Worm (Caenorhabditis elegans): Measurements from ENCODE around the gene col-181.

col-181 gene

ce11 chrX:12114024-12114423 is 9.3 kb downstream of the col-181 start, which contains the start of gene lgc-15:
Gene lgc-15 (plus strand): TSS chrX:12114324.
- TF ChIP-seq elt-2 (tag; optimal IDR thresholded peaks at IDR 0.05) (no peak), F13H6.1 (tag; optimal IDR thresholded peaks at IDR 0.05) (no peak)

ce11 chrX:12118340-12118739 is 13.6 kb downstream of the col-181 start, which contains the start of gene lgc-16:
Gene lgc-16 (plus strand): TSS chrX:12118640.
- TF ChIP-seq K09A11.1 (tag; optimal IDR thresholded peaks at IDR 0.05; ENCODE audit: insufficient read depth) (no peak), nhr-232 (tag; optimal IDR thresholded peaks at IDR 0.05) (no peak), hlh-15 (tag; optimal IDR thresholded peaks at IDR 0.05) (no peak), ahr-1 (tag; optimal IDR thresholded peaks at IDR 0.05) (no peak), pag-3 (tag; optimal IDR thresholded peaks at IDR 0.05; ENCODE audit: borderline replicate concordance) (no peak), pha-4 (tag; optimal IDR thresholded peaks at IDR 0.05) (no peak), dmd-4 (tag; optimal IDR thresholded peaks at IDR 0.05; ENCODE audit: borderline replicate concordance) (no peak), pros-1 (tag; optimal IDR thresholded peaks at IDR 0.05) (no peak), fax-1 (tag; optimal IDR thresholded peaks at IDR 0.05) (no peak), ttx-3 (tag; optimal IDR thresholded peaks at IDR 0.05) (no peak), ets-4 (tag; optimal IDR thresholded peaks at IDR 0.05) (no peak), syd-9 (tag; optimal IDR thresholded peaks at IDR 0.05) (no peak), ceh-31 (tag; optimal IDR thresholded peaks at IDR 0.05) (no peak), C38D4.7 (GFP tag; optimal IDR thresholded peaks at IDR 0.05) (no peak), elt-4 (tag; optimal IDR thresholded peaks at IDR 0.05) (no peak)

- no peak for TF ChIP-seq sdc-2 (tag; optimal IDR thresholded peaks at IDR 0.05)
- no peak for TF ChIP-seq elt-2 (tag; optimal IDR thresholded peaks at IDR 0.05)
- no peak for TF ChIP-seq ceh-31 (tag; optimal IDR thresholded peaks at IDR 0.05)
- no peak for TF ChIP-seq unc-3 (GFP tag; conservative IDR thresholded peaks at IDR 0.05)
- TF ChIP-seq unc-3 (tag; optimal IDR thresholded peaks at IDR 0.05), result no peak
- TF ChIP-seq fkh-10 (GFP tag; optimal IDR thresholded peaks at IDR 0.05), result no peak
- TF ChIP-seq syd-9 (tag; optimal IDR thresholded peaks at IDR 0.05), result no peak
- no peak for TF ChIP-seq tbx-2 (tag; optimal IDR thresholded peaks at IDR 0.05)
- no peak for TF ChIP-seq npax-4 (tag; optimal IDR thresholded peaks at IDR 0.05)
- TF ChIP-seq che-1 (tag; optimal IDR thresholded peaks at IDR 0.05), result no peak
- no peak for TF ChIP-seq hlh-30 (tag; optimal IDR thresholded peaks at IDR 0.05; ENCODE audit: insufficient read depth)
- TF ChIP-seq hlh-6 (tag; optimal IDR thresholded peaks at IDR 0.05), result no peak
- no peak for TF ChIP-seq ceh-22 (tag; optimal IDR thresholded peaks at IDR 0.05)
- TF ChIP-seq gmeb-2 (tag; optimal IDR thresholded peaks at IDR 0.05), result no peak
- no peak for TF ChIP-seq sox-4 (tag; optimal IDR thresholded peaks at IDR 0.05)
These were observed 16.6 kb downstream of the col-181 start, which contains the start of gene lgc-17 for ce11 chrX:12121285-12121684. Gene lgc-17 (plus strand): TSS chrX:12121585.

- TF ChIP-seq ref-2 (tag; optimal IDR thresholded peaks at IDR 0.05) (no peak), pat-9 (tag; optimal IDR thresholded peaks at IDR 0.05) (no peak), ahr-1 (tag; optimal IDR thresholded peaks at IDR 0.05) (no peak), hlh-15 (tag; optimal IDR thresholded peaks at IDR 0.05) (no peak)
These were observed 18.4 kb downstream of the col-181 start, which contains the start of gene T01H10.11 for ce11 chrX:12123152-12123551. Gene T01H10.11 (plus strand): TSS chrX:12123452.

ce11 chrX:12125308-12125707 is 20.6 kb downstream of the col-181 start, which contains the start of gene lgc-18:
Gene lgc-18 (plus strand): TSS chrX:12125608.
- TF ChIP-seq eyg-1 (tag; optimal IDR thresholded peaks at IDR 0.05) (no peak), rnt-1 (tag; optimal IDR thresholded peaks at IDR 0.05) (no peak), ceh-34 (tag; optimal IDR thresholded peaks at IDR 0.05) (no peak), gmeb-2 (tag; optimal IDR thresholded peaks at IDR 0.05) (no peak), ref-2 (tag; optimal IDR thresholded peaks at IDR 0.05) (no peak)
